Worm (Caenorhabditis elegans): ENCODE measurements around the gene F09C12.8.

DNA sequence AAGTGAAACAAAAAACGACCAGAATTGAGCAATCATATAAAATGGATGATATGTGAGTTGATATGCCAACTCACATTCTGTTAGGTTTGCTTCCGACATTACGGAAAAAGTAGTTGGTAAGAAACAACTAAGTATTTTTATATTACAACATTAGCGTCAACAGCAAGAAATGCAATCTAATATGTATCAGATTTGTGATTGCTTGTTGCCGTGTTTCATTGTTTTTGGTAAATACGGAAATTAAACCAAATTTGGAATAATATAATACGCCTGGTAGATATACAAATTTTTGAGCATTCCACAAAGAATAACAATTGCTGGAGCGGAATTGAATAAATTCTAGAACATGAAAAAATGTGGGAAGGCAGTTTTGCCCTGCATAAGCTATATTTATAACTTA is 42.4 kb downstream of the F09C12.8 start, which contains the start of gene srb-12:
- TF ChIP-seq egl-5 (tag; optimal IDR thresholded peaks at IDR 0.05) (no peak), ceh-16 (tag; optimal IDR thresholded peaks at IDR 0.05) (no peak), nhr-25 (tag; optimal IDR thresholded peaks at IDR 0.05) (no peak), ZK546.5 (tag; optimal IDR thresholded peaks at IDR 0.05) (no peak), elt-1 (tag; optimal IDR thresholded peaks at IDR 0.05) (no peak), snpc-4 (tag; optimal IDR thresholded peaks at IDR 0.05) (no peak)

All from whole organism, L3 larva.